Worm (Caenorhabditis elegans) whole organism, L1 larva: Measurements from ENCODE around the gene F58B4.2.
A peak's percentile ranks its signal among the peaks of the same experiment; 100 is the strongest.

Experiments used
- C34B4.2 ChIP-seq: sonication (generic microtip); optimal IDR thresholded peaks from 2 replicates; lab custom pipeline; 2017; ENCODE audit warnings: mild to moderate bottlenecking, missing genetic modification characterization, missing compliant biosample characterization
- alr-1 ChIP-seq: fragments of 200-800 bp; sonication (Bioruptor generic); optimal IDR thresholded peaks from 2 replicates; lab custom pipeline; 2018; ENCODE audit warnings: borderline replicate concordance, mild to moderate bottlenecking, missing genetic modification characterization, missing compliant biosample characterization
- ces-1 ChIP-seq: fragments of 150-350 bp; optimal IDR thresholded peaks from 2 replicates; lab custom pipeline; 2014; ENCODE audit warnings: missing biosample characterization, missing genetic modification reagents, missing genetic modification characterization
- elt-3 ChIP-seq, 6 experiments: fragments of 150-350 bp in 1 of 6; sonication (generic microtip); optimal IDR thresholded peaks; 2 replicates each; lab custom pipeline; 2017 to 2018; ENCODE audit warnings: missing biosample characterization in 6 of 6, missing genetic modification characterization in 6 of 6, inconsistent platforms in 1 of 6
- fkh-10 ChIP-seq: sonication (generic microtip); optimal IDR thresholded peaks from 2 replicates; lab custom pipeline; 2017; ENCODE audit warnings: missing biosample characterization, missing genetic modification reagents, missing genetic modification characterization
- jun-1 ChIP-seq: fragments of 150-350 bp; optimal IDR thresholded peaks from 2 replicates; lab custom pipeline; 2014; ENCODE audit warnings: missing biosample characterization, missing genetic modification reagents, missing genetic modification characterization
- lin-39 ChIP-seq: fragments of 150-350 bp; optimal IDR thresholded peaks from 2 replicates; lab custom pipeline; 2014; ENCODE audit warnings: missing biosample characterization, missing genetic modification reagents, missing genetic modification characterization
- lsy-2 ChIP-seq, 2 experiments: fragments of 150-350 bp; optimal IDR thresholded peaks; 2 replicates each; lab custom pipeline; 2014; ENCODE audit warnings: missing biosample characterization in 2 of 2, missing genetic modification characterization in 2 of 2
- nhr-237 ChIP-seq: fragments of 150-350 bp; optimal IDR thresholded peaks from 2 replicates; lab custom pipeline; 2014; ENCODE audit warnings: missing biosample characterization, missing genetic modification characterization
- nhr-76 ChIP-seq: sonication (generic microtip); optimal IDR thresholded peaks from 2 replicates; lab custom pipeline; 2017; ENCODE audit warnings: missing biosample characterization, missing genetic modification characterization
- nhr-77 ChIP-seq: fragments of 150-350 bp; optimal IDR thresholded peaks from 2 replicates; lab custom pipeline; 2014; ENCODE audit warnings: missing biosample characterization, missing genetic modification characterization
- snpc-4 ChIP-seq: fragments of 150-350 bp; optimal IDR thresholded peaks from 2 replicates; lab custom pipeline; 2014; ENCODE audit warnings: missing biosample characterization, missing genetic modification characterization
- unc-62 ChIP-seq: fragments of 150-350 bp; optimal IDR thresholded peaks from 2 replicates; lab custom pipeline; 2014; ENCODE audit warnings: missing biosample characterization, missing genetic modification reagents, missing genetic modification characterization
- zag-1 ChIP-seq: fragments of 150-350 bp; optimal IDR thresholded peaks from 2 replicates; lab custom pipeline; 2014; ENCODE audit warnings: missing biosample characterization, missing genetic modification characterization

- no peak for TF ChIP-seq fkh-10 (GFP tag; lab: Kevin White, UChicago)
- TF ChIP-seq nhr-237 (tag; lab: Kevin White, UChicago) = no peak
- no peak for TF ChIP-seq C34B4.2
- TF ChIP-seq unc-62 (GFP tag; lab: Kevin White, UChicago) = no peak
- no peak for TF ChIP-seq ces-1 (GFP tag; lab: Kevin White, UChicago)
- no peak for TF ChIP-seq alr-1
- TF ChIP-seq jun-1 (tag; lab: Kevin White, UChicago) = no peak
- TF ChIP-seq zag-1 (tag; lab: Kevin White, UChicago) = no peak
- peak in 1 of 2 experiments; percentile 3 for TF ChIP-seq lsy-2 (tag; optimal IDR thresholded peaks at IDR 0.05; lab: Kevin White, UChicago)
- TF ChIP-seq lin-39 (tag; lab: Kevin White, UChicago) = no peak
- TF ChIP-seq elt-3 (tag; optimal IDR thresholded peaks at IDR 0.05; lab: Kevin White, UChicago) = no peak
- TF ChIP-seq nhr-77 (tag; lab: Kevin White, UChicago) = no peak
- no peak for TF ChIP-seq snpc-4 (tag; lab: Kevin White, UChicago)
- TF ChIP-seq nhr-76 (tag; lab: Kevin White, UChicago) = no peak
Measured at ce11 chrV:10887564-10887963, 30.7 kb downstream of the F58B4.2 start.
